Worm (Caenorhabditis elegans) whole organism, young adult: ENCODE data around the gene C02E7.7.

ENCODE experiments used
- C06A6.2 ChIP-seq: fragments of 200-800 bp; sonication (Bioruptor generic); conservative IDR thresholded peaks from 2 replicates; pipeline ENCODE4 v1.3.6; 2022; ENCODE audit warnings: missing genetic modification characterization, missing compliant biosample characterization
- D2030.7 ChIP-seq: fragments of 200-800 bp; sonication (Bioruptor generic); IDR thresholded peaks from 2 replicates; pipeline ENCODE4 v1.3.6; 2022; ENCODE audit warnings: missing genetic modification reagents, missing genetic modification characterization, missing compliant biosample characterization
- F52B5.7 ChIP-seq: sonication (generic microtip); optimal IDR thresholded peaks from 2 replicates; lab custom pipeline; 2016; ENCODE audit warnings: mild to moderate bottlenecking, missing genetic modification characterization, missing compliant biosample characterization
- K12H6.12 ChIP-seq: fragments of 200-800 bp; sonication (Bioruptor generic); optimal IDR thresholded peaks from 2 replicates; lab custom pipeline; 2018; ENCODE audit warnings: mild to moderate bottlenecking, missing genetic modification characterization, missing compliant biosample characterization
- aptf-3 ChIP-seq: fragments of 200-800 bp; sonication (Bioruptor generic); IDR thresholded peaks from 2 replicates; pipeline ENCODE4 v1.3.6; 2022; ENCODE audit warnings: missing genetic modification characterization, missing compliant biosample characterization
- bed-2 ChIP-seq: fragments of 200-800 bp; sonication (Bioruptor generic); IDR thresholded peaks from 2 replicates; pipeline ENCODE4 v1.3.6; 2022; ENCODE audit warnings: missing genetic modification reagents, missing genetic modification characterization, missing compliant biosample characterization
- hmg-1.2 ChIP-seq: fragments of 200-800 bp; sonication (Bioruptor generic); IDR thresholded peaks from 2 replicates; pipeline ENCODE4 v1.3.6; 2022; ENCODE audit warnings: missing genetic modification reagents, missing genetic modification characterization, missing compliant biosample characterization
- madf-10 ChIP-seq: sonication (generic microtip); optimal IDR thresholded peaks from 2 replicates; lab custom pipeline; 2016; ENCODE audit warnings: mild to moderate bottlenecking, missing genetic modification characterization, missing compliant biosample characterization
- nhr-179 ChIP-seq: sonication (generic microtip); optimal IDR thresholded peaks from 2 replicates; lab custom pipeline; 2016; ENCODE audit warnings: mild to moderate bottlenecking, missing genetic modification characterization, missing compliant biosample characterization
- pha-4 ChIP-seq: fragments of 150-350 bp; sonication (generic microtip); optimal IDR thresholded peaks from 2 replicates; lab custom pipeline; 2014; ENCODE audit warnings: missing biosample characterization, missing genetic modification reagents, missing genetic modification characterization
- unc-130 ChIP-seq: sonication (generic microtip); optimal IDR thresholded peaks from 2 replicates; lab custom pipeline; 2016; ENCODE audit warnings: missing genetic modification reagents, missing genetic modification characterization, missing compliant biosample characterization
- xnd-1 ChIP-seq: sonication (generic microtip); optimal IDR thresholded peaks from 2 replicates; lab custom pipeline; 2016; ENCODE audit warnings: missing genotype, missing genetic modification reagents, missing genetic modification characterization, missing compliant biosample characterization
- ztf-22 ChIP-seq: fragments of 200-800 bp; sonication (Bioruptor generic); optimal IDR thresholded peaks from 2 replicates; lab custom pipeline; 2018; ENCODE audit warnings: mild to moderate bottlenecking, missing genetic modification characterization, moderate library complexity, missing compliant biosample characterization

DNA sequence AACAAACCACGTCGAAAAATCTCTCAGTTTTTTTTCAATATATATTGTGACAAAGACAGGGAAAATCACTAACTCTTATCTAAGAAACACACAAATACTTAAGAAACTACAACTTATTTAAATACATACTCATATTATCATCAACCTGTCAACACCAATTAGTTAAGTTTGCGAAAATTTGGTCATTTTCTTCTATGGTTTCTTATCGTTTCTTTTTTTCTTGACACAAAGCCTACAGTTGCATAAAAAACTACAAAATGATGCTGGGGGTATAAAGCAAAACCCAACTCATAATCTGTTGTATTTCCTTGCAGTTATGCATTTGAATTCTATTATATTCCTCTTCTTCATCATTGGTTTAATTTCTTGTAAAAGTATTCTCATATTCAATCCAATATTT is 17.3 kb downstream of the C02E7.7 start, which contains the start of gene ugt-67:
- TF ChIP-seq K12H6.12 (tag; lab: Kevin White, UChicago): no peak
- no peak for TF ChIP-seq aptf-3 (GFP tag; lab: Robert Waterston, UW)
- no peak for TF ChIP-seq pha-4 (tag; lab: Kevin White, UChicago)
- TF ChIP-seq nhr-179 (tag; lab: Kevin White, UChicago): no peak
- no peak for TF ChIP-seq unc-130 (GFP tag; lab: Kevin White, UChicago)
- no peak for TF ChIP-seq xnd-1 (tag; lab: Kevin White, UChicago)
- TF ChIP-seq bed-2: no peak
- no peak for TF ChIP-seq D2030.7 (GFP tag; lab: Robert Waterston, UW)
- no peak for TF ChIP-seq ztf-22
- TF ChIP-seq madf-10 (tag; lab: Kevin White, UChicago): no peak
- TF ChIP-seq F52B5.7: no peak
- TF ChIP-seq hmg-1.2 (GFP tag; lab: Robert Waterston, UW): no peak
- TF ChIP-seq C06A6.2 (GFP tag; lab: Robert Waterston, UW): no peak
